Comparison of ENCODE assay signal across 2 fruit fly cellular contexts in genomic region chr2L:9763212-9763869, dm6.
TF ChIP-seq lines count a peak whose summit lies in the region.

Gene Taf11, minus strand, starts transcription at chr2L:9763262.
Gene und, plus strand, starts transcription at chr2L:9763369.

TF ChIP-seq in whole organism, adult, 20 proteins besides CTCF, POLR2A, EP300 and RAD21 (continued from another document):
- TF ChIP-seq Clk (GFP tag; optimal IDR thresholded peaks at IDR 0.05; lab: Kevin White, UChicago) (peak; percentile 0), cnc (optimal IDR thresholded peaks at IDR 0.05; lab: Kevin White, UChicago) (no peak)

TF ChIP-seq in whole organism, embryonic, 481 proteins besides CTCF, POLR2A, EP300 and RAD21 (continued from another document and continues in another):
- peak; percentile 30; the same call in 1 of the 2 replicates for TF ChIP-seq klu (GFP tag; IDR thresholded peaks at IDR 0.05; lab: Robert Waterston, UW)
- peak; percentile 81 for TF ChIP-seq CG16813 (GFP tag; IDR thresholded peaks at IDR 0.05; lab: Robert Waterston, UW; ENCODE audit: partially characterized antibody)
- peak; percentile 3 for TF ChIP-seq Fer2 (tag; optimal IDR thresholded peaks at IDR 0.05; lab: Kevin White, UChicago)
- peak; percentile 46 for TF ChIP-seq Meics (GFP tag; optimal IDR thresholded peaks at IDR 0.05; lab: Kevin White, UChicago)
- TF ChIP-seq CG14014 (GFP tag; IDR thresholded peaks at IDR 0.05; lab: Robert Waterston, UW) = no peak
- TF ChIP-seq HLH3B (GFP tag; IDR thresholded peaks at IDR 0.05; lab: Robert Waterston, UW) = no peak
- no peak for TF ChIP-seq CG31441 (GFP tag; IDR thresholded peaks at IDR 0.05; lab: Robert Waterston, UW)
- peak; percentile 43 for TF ChIP-seq Abd-B (GFP tag; optimal IDR thresholded peaks at IDR 0.05; lab: Kevin White, UChicago)
- TF ChIP-seq hkb (optimal IDR thresholded peaks at IDR 0.05; lab: Kevin White, UChicago) = peak; percentile 19
- TF ChIP-seq hkb (GFP tag; IDR thresholded peaks at IDR 0.05; lab: Robert Waterston, UW) = no peak
- peak; percentile 83 for TF ChIP-seq Dll (GFP tag; IDR thresholded peaks at IDR 0.05; lab: Robert Waterston, UW; ENCODE audit: partially characterized antibody)
- peak; percentile 65; the same call in 1 of the 2 replicates for TF ChIP-seq CG9932 (GFP tag; IDR thresholded peaks at IDR 0.05; lab: Robert Waterston, UW)
- TF ChIP-seq HLH4C (GFP tag; IDR thresholded peaks at IDR 0.05; lab: Robert Waterston, UW; ENCODE audit: partially characterized antibody) = peak; percentile 45; the same call in 1 of the 3 replicates
- no peak for TF ChIP-seq dimm (GFP tag; IDR thresholded peaks at IDR 0.05; lab: Robert Waterston, UW)
- no peak for TF ChIP-seq onecut (GFP tag; IDR thresholded peaks at IDR 0.05; lab: Robert Waterston, UW)
- TF ChIP-seq CG3995 (GFP tag; optimal IDR thresholded peaks at IDR 0.05; lab: Kevin White, UChicago) = peak; percentile 28
- peak; percentile 44 for TF ChIP-seq tin (GFP tag; optimal IDR thresholded peaks at IDR 0.05; lab: Kevin White, UChicago)
- no peak for TF ChIP-seq CG4707 (GFP tag; optimal IDR thresholded peaks at IDR 0.05; lab: Kevin White, UChicago)
- peak; percentile 89 for TF ChIP-seq vvl (GFP tag; IDR thresholded peaks at IDR 0.05; lab: Robert Waterston, UW)
- TF ChIP-seq lilli (GFP tag; optimal IDR thresholded peaks at IDR 0.05; lab: Kevin White, UChicago) = peak; percentile 23
- TF ChIP-seq Max (GFP tag; optimal IDR thresholded peaks at IDR 0.05; lab: Kevin White, UChicago) = peak; percentile 81
- TF ChIP-seq bcd (GFP tag; optimal IDR thresholded peaks at IDR 0.05; lab: Kevin White, UChicago) = peak; percentile 48
- TF ChIP-seq CG12391 (tag; optimal IDR thresholded peaks at IDR 0.05; lab: Kevin White, UChicago) = peak; percentile 52
- peak in 1 of 2 experiments; percentile 53 for TF ChIP-seq dpn (GFP tag; optimal IDR thresholded peaks at IDR 0.05; lab: Kevin White, UChicago)
- TF ChIP-seq Dp (GFP tag; optimal IDR thresholded peaks at IDR 0.05; lab: Kevin White, UChicago) = peak; percentile 37
- TF ChIP-seq lmd (GFP tag; IDR thresholded peaks at IDR 0.05; lab: Robert Waterston, UW) = peak; percentile 20; the same call in 1 of the 2 replicates
- TF ChIP-seq inv (GFP tag; IDR thresholded peaks at IDR 0.05; lab: Robert Waterston, UW; ENCODE audit: partially characterized antibody) = peak; percentile 77
- TF ChIP-seq CG15514 (GFP tag; optimal IDR thresholded peaks at IDR 0.05; lab: Kevin White, UChicago) = peak; percentile 99
- TF ChIP-seq CG42726 (GFP tag; IDR thresholded peaks at IDR 0.05; lab: Robert Waterston, UW; ENCODE audit: partially characterized antibody) = 0 out of 2 replicates have a peak, but pooled peaks have one; percentile 34
- peak; percentile 18 for TF ChIP-seq CG6683 (GFP tag; optimal IDR thresholded peaks at IDR 0.05; lab: Kevin White, UChicago)
- TF ChIP-seq CG13123 (GFP tag; optimal IDR thresholded peaks at IDR 0.05; lab: Kevin White, UChicago) = peak; percentile 19
- no peak for TF ChIP-seq hb (GFP tag; IDR thresholded peaks at IDR 0.05; lab: Robert Waterston, UW; ENCODE audit: partially characterized antibody)
- TF ChIP-seq CG32532 (GFP tag; IDR thresholded peaks at IDR 0.05; lab: Robert Waterston, UW) = peak; percentile 44
- peak; percentile 100 for TF ChIP-seq CG13775 (GFP tag; optimal IDR thresholded peaks at IDR 0.05; lab: Kevin White, UChicago)
- no peak for TF ChIP-seq salm (tag; optimal IDR thresholded peaks at IDR 0.05; lab: Kevin White, UChicago)
- TF ChIP-seq Oaz (GFP tag; IDR thresholded peaks at IDR 0.05; lab: Robert Waterston, UW) = no peak
- peak; percentile 36 for TF ChIP-seq CG15696 (tag; optimal IDR thresholded peaks at IDR 0.05; lab: Kevin White, UChicago)
- TF ChIP-seq exex (tag; optimal IDR thresholded peaks at IDR 0.05; lab: Kevin White, UChicago) = peak; percentile 9
- peak; percentile 90 for TF ChIP-seq Ets65A (GFP tag; lab: Kevin White, UChicago)
- peak; percentile 17 for TF ChIP-seq CG2120 (GFP tag; optimal IDR thresholded peaks at IDR 0.05; lab: Kevin White, UChicago)
- TF ChIP-seq CG13287 (GFP tag; IDR thresholded peaks at IDR 0.05; lab: Robert Waterston, UW; ENCODE audit: partially characterized antibody) = peak; percentile 75
- TF ChIP-seq Sry-δ (GFP tag; optimal IDR thresholded peaks at IDR 0.05; lab: Kevin White, UChicago) = peak; percentile 59
- TF ChIP-seq slbo (GFP tag; IDR thresholded peaks at IDR 0.05; lab: Robert Waterston, UW) = no peak; the same call in 1 of the 2 replicates
- peak; percentile 57 for TF ChIP-seq CG12659 (GFP tag; optimal IDR thresholded peaks at IDR 0.05; lab: Kevin White, UChicago)
- TF ChIP-seq HmgZ (tag; optimal IDR thresholded peaks at IDR 0.05; lab: Kevin White, UChicago) = peak; percentile 26
- peak; percentile 25 for TF ChIP-seq Chrac-16 (GFP tag; optimal IDR thresholded peaks at IDR 0.05; lab: Kevin White, UChicago)
- 0 out of 2 replicates have a peak, but pooled peaks have one; percentile 44 for TF ChIP-seq bbx (GFP tag; IDR thresholded peaks at IDR 0.05; lab: Robert Waterston, UW; ENCODE audit: partially characterized antibody)
- peak; percentile 13 for TF ChIP-seq caup (GFP tag; optimal IDR thresholded peaks at IDR 0.05; lab: Kevin White, UChicago; ENCODE audit: severe bottlenecking)
- 0 out of 2 replicates have a peak, but pooled peaks have one; percentile 27 for TF ChIP-seq Dref (GFP tag; IDR thresholded peaks at IDR 0.05; lab: Robert Waterston, UW)
- TF ChIP-seq Asciz (GFP tag; optimal IDR thresholded peaks at IDR 0.05; lab: Kevin White, UChicago) = no peak
- peak; percentile 13 for TF ChIP-seq HHEX (GFP tag; optimal IDR thresholded peaks at IDR 0.05; lab: Kevin White, UChicago)
- TF ChIP-seq Rfx (GFP tag; IDR thresholded peaks at IDR 0.05; lab: Robert Waterston, UW) = peak; percentile 57; the same call in 1 of the 2 replicates
- peak; percentile 13 for TF ChIP-seq Elba2 (GFP tag; optimal IDR thresholded peaks at IDR 0.05; lab: Kevin White, UChicago)
- peak; percentile 64 for TF ChIP-seq phol (tag; optimal IDR thresholded peaks at IDR 0.05; lab: Kevin White, UChicago)
- no peak for TF ChIP-seq twi (tag; optimal IDR thresholded peaks at IDR 0.05; lab: Kevin White, UChicago)
- TF ChIP-seq Lpt (GFP tag; optimal IDR thresholded peaks at IDR 0.05; lab: Kevin White, UChicago) = no peak
- peak; percentile 65 for TF ChIP-seq CoRest (tag; optimal IDR thresholded peaks at IDR 0.05; lab: Kevin White, UChicago)
- peak; percentile 61 for TF ChIP-seq Ptx1 (GFP tag; IDR thresholded peaks at IDR 0.05; lab: Robert Waterston, UW)
- peak; percentile 52 for TF ChIP-seq ind (GFP tag; optimal IDR thresholded peaks at IDR 0.05; lab: Kevin White, UChicago)
- peak; percentile 62 for TF ChIP-seq Dbx (GFP tag; IDR thresholded peaks at IDR 0.05; lab: Robert Waterston, UW)
- TF ChIP-seq CG4404 (GFP tag; IDR thresholded peaks at IDR 0.05; lab: Robert Waterston, UW) = peak; percentile 33; the same call in 1 of the 2 replicates
- peak; percentile 49 for TF ChIP-seq zf30C (GFP tag; optimal IDR thresholded peaks at IDR 0.05; lab: Kevin White, UChicago)
- TF ChIP-seq CG4328 (GFP tag; optimal IDR thresholded peaks at IDR 0.05; lab: Kevin White, UChicago) = peak; percentile 17
- peak; percentile 94 for TF ChIP-seq CG10267 (tag; optimal IDR thresholded peaks at IDR 0.05; lab: Kevin White, UChicago)
- TF ChIP-seq CG9817 (tag; optimal IDR thresholded peaks at IDR 0.05; lab: Kevin White, UChicago) = peak; percentile 35
- peak; percentile 25 for TF ChIP-seq CG10543 (GFP tag; optimal IDR thresholded peaks at IDR 0.05; lab: Kevin White, UChicago)
- TF ChIP-seq lab (GFP tag; optimal IDR thresholded peaks at IDR 0.05; lab: Kevin White, UChicago) = peak; percentile 59
- TF ChIP-seq CG10209 (GFP tag; optimal IDR thresholded peaks at IDR 0.05; lab: Kevin White, UChicago) = peak; percentile 18
- TF ChIP-seq CG2678 (tag; optimal IDR thresholded peaks at IDR 0.05; lab: Kevin White, UChicago) = peak; percentile 71
- TF ChIP-seq Sin3A (optimal IDR thresholded peaks at IDR 0.05; lab: Kevin White, UChicago) = peak; percentile 19
- peak; percentile 49; the same call in 1 of the 2 replicates for TF ChIP-seq E2f2 (GFP tag; IDR thresholded peaks at IDR 0.05; lab: Robert Waterston, UW)
- TF ChIP-seq CG18599 (GFP tag; optimal IDR thresholded peaks at IDR 0.05; lab: Kevin White, UChicago) = peak; percentile 52
- peak; percentile 48; the same call in 1 of the 3 replicates for TF ChIP-seq CG14860 (GFP tag; IDR thresholded peaks at IDR 0.05; lab: Robert Waterston, UW; ENCODE audit: partially characterized antibody)
- peak; percentile 72 for TF ChIP-seq CG14710 (tag; optimal IDR thresholded peaks at IDR 0.05; lab: Kevin White, UChicago)
- TF ChIP-seq sna (GFP tag; IDR thresholded peaks at IDR 0.05; lab: Robert Waterston, UW; ENCODE audit: partially characterized antibody) = peak; percentile 71; the same call in 1 of the 2 replicates
- TF ChIP-seq CG2116 (GFP tag; optimal IDR thresholded peaks at IDR 0.05; lab: Kevin White, UChicago) = peak; percentile 50
- TF ChIP-seq Xbp1 (GFP tag; optimal IDR thresholded peaks at IDR 0.05; lab: Kevin White, UChicago) = peak; percentile 39
- TF ChIP-seq CG4820 (GFP tag; optimal IDR thresholded peaks at IDR 0.05; lab: Kevin White, UChicago) = peak; percentile 36
- peak; percentile 80 for TF ChIP-seq vnd (GFP tag; IDR thresholded peaks at IDR 0.05; lab: Robert Waterston, UW; ENCODE audit: partially characterized antibody)
- TF ChIP-seq MESR4 (GFP tag; optimal IDR thresholded peaks at IDR 0.05; lab: Kevin White, UChicago) = peak; percentile 71
- TF ChIP-seq Sry-β (GFP tag; optimal IDR thresholded peaks at IDR 0.05; lab: Kevin White, UChicago) = no peak
- TF ChIP-seq nau (GFP tag; optimal IDR thresholded peaks at IDR 0.05; lab: Kevin White, UChicago) = no peak
- TF ChIP-seq Doc3 (GFP tag; IDR thresholded peaks at IDR 0.05; lab: Robert Waterston, UW; ENCODE audit: partially characterized antibody) = peak; percentile 61; the same call in 2 of the 3 replicates
- peak; percentile 59 for TF ChIP-seq Bgb (GFP tag; IDR thresholded peaks at IDR 0.05; lab: Robert Waterston, UW; ENCODE audit: partially characterized antibody)
- TF ChIP-seq rib (GFP tag; IDR thresholded peaks at IDR 0.05; lab: Robert Waterston, UW) = no peak
- no peak for TF ChIP-seq ems (GFP tag; optimal IDR thresholded peaks at IDR 0.05; lab: Kevin White, UChicago)
- no peak for TF ChIP-seq chm (GFP tag; IDR thresholded peaks at IDR 0.05; lab: Robert Waterston, UW)
- TF ChIP-seq CG7928 (GFP tag; optimal IDR thresholded peaks at IDR 0.05; lab: Kevin White, UChicago) = peak; percentile 91
- TF ChIP-seq Opbp (GFP tag; IDR thresholded peaks at IDR 0.05; lab: Robert Waterston, UW; ENCODE audit: partially characterized antibody) = 0 out of 3 replicates have a peak, but pooled peaks have one; percentile 47
- no peak for TF ChIP-seq ato (GFP tag; IDR thresholded peaks at IDR 0.05; lab: Robert Waterston, UW; ENCODE audit: partially characterized antibody)
- TF ChIP-seq hbn (GFP tag; IDR thresholded peaks at IDR 0.05; lab: Robert Waterston, UW; ENCODE audit: partially characterized antibody) = peak; percentile 57
- peak; percentile 83 for TF ChIP-seq MBD-R2 (GFP tag; IDR thresholded peaks at IDR 0.05; lab: Robert Waterston, UW)
- TF ChIP-seq unc-4 (GFP tag; IDR thresholded peaks at IDR 0.05; lab: Robert Waterston, UW; ENCODE audit: partially characterized antibody) = peak; percentile 75
- TF ChIP-seq ERR (GFP tag; optimal IDR thresholded peaks at IDR 0.05; lab: Kevin White, UChicago) = no peak
- peak; percentile 26 for TF ChIP-seq Ssrp (tag; optimal IDR thresholded peaks at IDR 0.05; lab: Kevin White, UChicago)
- TF ChIP-seq zen (tag; optimal IDR thresholded peaks at IDR 0.05; lab: Kevin White, UChicago) = peak; percentile 28
- peak; percentile 60 for TF ChIP-seq CG3281 (GFP tag; optimal IDR thresholded peaks at IDR 0.05; lab: Kevin White, UChicago)
- TF ChIP-seq BtbVII (GFP tag; optimal IDR thresholded peaks at IDR 0.05; lab: Kevin White, UChicago) = peak; percentile 33
- TF ChIP-seq Hr3 (GFP tag; optimal IDR thresholded peaks at IDR 0.05; lab: Kevin White, UChicago) = peak; percentile 42
- peak; percentile 19 for TF ChIP-seq CG17186 (GFP tag; optimal IDR thresholded peaks at IDR 0.05; lab: Kevin White, UChicago)
- peak; percentile 80 for TF ChIP-seq BEAF-32 (GFP tag; optimal IDR thresholded peaks at IDR 0.05; lab: Kevin White, UChicago)
- peak; percentile 47 for TF ChIP-seq CG13424 (tag; optimal IDR thresholded peaks at IDR 0.05; lab: Kevin White, UChicago)
- peak; percentile 18 for TF ChIP-seq CG18619 (GFP tag; optimal IDR thresholded peaks at IDR 0.05; lab: Kevin White, UChicago)
- no peak for TF ChIP-seq pum (GFP tag; optimal IDR thresholded peaks at IDR 0.05; lab: Kevin White, UChicago)
- TF ChIP-seq pan (optimal IDR thresholded peaks at IDR 0.05; lab: Kevin White, UChicago) = no peak
- no peak for TF ChIP-seq pan (GFP tag; optimal IDR thresholded peaks at IDR 0.05 in 1 of 2, IDR thresholded peaks at IDR 0.05 in 1 of 2)
- TF ChIP-seq knrl (GFP tag; IDR thresholded peaks at IDR 0.05; lab: Robert Waterston, UW; ENCODE audit: partially characterized antibody) = peak; percentile 86
- peak; percentile 7 for TF ChIP-seq CG17385 (GFP tag; optimal IDR thresholded peaks at IDR 0.05; lab: Kevin White, UChicago)
- peak; percentile 20 for TF ChIP-seq trem (tag; optimal IDR thresholded peaks at IDR 0.05; lab: Kevin White, UChicago)
- peak; percentile 42 for TF ChIP-seq CG12155 (GFP tag; optimal IDR thresholded peaks at IDR 0.05; lab: Kevin White, UChicago)
- TF ChIP-seq Med (GFP tag; lab: Kevin White, UChicago) = peak; percentile 48
- TF ChIP-seq Xrp1 (GFP tag; IDR thresholded peaks at IDR 0.05; lab: Robert Waterston, UW) = peak; percentile 28; the same call in 1 of the 2 replicates
- peak; percentile 7 for TF ChIP-seq CG33557 (GFP tag; optimal IDR thresholded peaks at IDR 0.05; lab: Kevin White, UChicago)
- peak; percentile 72 for TF ChIP-seq amos (GFP tag; IDR thresholded peaks at IDR 0.05; lab: Robert Waterston, UW; ENCODE audit: partially characterized antibody)
- peak; percentile 16 for TF ChIP-seq NfI (GFP tag; optimal IDR thresholded peaks at IDR 0.05; lab: Kevin White, UChicago)
- TF ChIP-seq CG9727 (GFP tag; optimal IDR thresholded peaks at IDR 0.05; lab: Kevin White, UChicago) = peak; percentile 51
- peak; percentile 60 for TF ChIP-seq CG3847 (GFP tag; IDR thresholded peaks at IDR 0.05; lab: Robert Waterston, UW)
- TF ChIP-seq stwl (tag; optimal IDR thresholded peaks at IDR 0.05; lab: Kevin White, UChicago) = peak; percentile 52
- peak; percentile 40; the same call in 1 of the 2 replicates for TF ChIP-seq CG2129 (GFP tag; IDR thresholded peaks at IDR 0.05; lab: Robert Waterston, UW; ENCODE audit: partially characterized antibody)
- peak; percentile 92 for TF ChIP-seq row (GFP tag; IDR thresholded peaks at IDR 0.05; lab: Robert Waterston, UW)
- peak; percentile 18 for TF ChIP-seq CG5245 (GFP tag; optimal IDR thresholded peaks at IDR 0.05; lab: Kevin White, UChicago)
- peak; percentile 15 for TF ChIP-seq Lhr (GFP tag; optimal IDR thresholded peaks at IDR 0.05; lab: Kevin White, UChicago)
